Fruit fly (Drosophila melanogaster) whole organism, prepupa: ENCODE measurements around the gene ovm.
A peak's percentile ranks its signal among the peaks of the same experiment; 100 is the strongest.

ENCODE experiments used
- Blimp-1 ChIP-seq: fragments of 200-800 bp; sonication (Bioruptor generic); optimal IDR thresholded peaks from 3 replicates; lab custom pipeline; 2017; ENCODE audit warnings: missing biosample characterization, missing genetic modification characterization, mild to moderate bottlenecking, moderate library complexity, missing genetic modification reagents
- CG10631 ChIP-seq: fragments of 200-800 bp; sonication (Bioruptor generic); optimal IDR thresholded peaks from 2 replicates; lab custom pipeline; 2016; ENCODE audit warnings: missing biosample characterization, missing genetic modification characterization
- CG11294 ChIP-seq: fragments of 200-800 bp; sonication (Bioruptor generic); IDR thresholded peaks from 2 replicates; pipeline ENCODE4 v1.3.6; 2022; ENCODE audit warnings: missing biosample characterization, missing genetic modification characterization
- CG11762 ChIP-seq: fragments of 200-800 bp; sonication (Bioruptor generic); optimal IDR thresholded peaks from 3 replicates; lab custom pipeline; 2016; ENCODE audit warnings: missing biosample characterization, missing genetic modification characterization; ENCODE audit not compliant: insufficient read depth
- CG11902 ChIP-seq: fragments of 200-800 bp; sonication (Bioruptor generic); optimal IDR thresholded peaks from 3 replicates; lab custom pipeline; 2016; ENCODE audit warnings: missing biosample characterization, missing genetic modification characterization
- CG15336 ChIP-seq: fragments of 200-800 bp; sonication (Bioruptor generic); IDR thresholded peaks from 2 replicates; pipeline ENCODE4 v1.3.6; 2022; ENCODE audit warnings: missing biosample characterization, missing genetic modification characterization
- CG3032 ChIP-seq: fragments of 200-800 bp; optimal IDR thresholded peaks from 2 replicates; lab custom pipeline; 2019; ENCODE audit warnings: missing biosample characterization, mild to moderate bottlenecking, missing genetic modification characterization, moderate library complexity
- CG32006 ChIP-seq: fragments of 200-800 bp; sonication (Bioruptor generic); optimal IDR thresholded peaks from 3 replicates; lab custom pipeline; 2017; ENCODE audit warnings: missing biosample characterization, mild to moderate bottlenecking, missing genetic modification characterization
- CG3919 ChIP-seq: fragments of 200-800 bp; sonication (Bioruptor generic); optimal IDR thresholded peaks from 3 replicates; lab custom pipeline; 2016; ENCODE audit warnings: missing biosample characterization, missing genetic modification characterization
- CG4318 ChIP-seq: fragments of 200-800 bp; sonication (Bioruptor generic); optimal IDR thresholded peaks from 3 replicates; lab custom pipeline; 2017; ENCODE audit warnings: missing biosample characterization, mild to moderate bottlenecking, missing genetic modification characterization
- CG6163 ChIP-seq: fragments of 200-800 bp; sonication (Bioruptor generic); IDR thresholded peaks from 3 replicates; pipeline ENCODE4 v1.3.6; 2022; ENCODE audit warnings: missing biosample characterization, missing genetic modification characterization
- CG6276 ChIP-seq: fragments of 200-800 bp; sonication (Bioruptor generic); optimal IDR thresholded peaks from 2 replicates; lab custom pipeline; 2017; ENCODE audit warnings: missing biosample characterization, mild to moderate bottlenecking, missing genetic modification characterization
- CG6792 ChIP-seq: fragments of 200-800 bp; sonication (Bioruptor generic); optimal IDR thresholded peaks from 3 replicates; lab custom pipeline; 2016; ENCODE audit warnings: missing biosample characterization, missing genetic modification characterization
- CG6808 ChIP-seq: fragments of 200-800 bp; sonication (Bioruptor generic); optimal IDR thresholded peaks from 3 replicates; lab custom pipeline; 2017; ENCODE audit warnings: missing biosample characterization, missing genetic modification characterization, mild to moderate bottlenecking, moderate library complexity, missing genetic modification reagents
- CG6854 ChIP-seq: fragments of 200-800 bp; sonication (Bioruptor generic); optimal IDR thresholded peaks from 2 replicates; lab custom pipeline; 2017; ENCODE audit warnings: missing biosample characterization, mild to moderate bottlenecking, missing genetic modification characterization
- CG8319 ChIP-seq: fragments of 200-800 bp; sonication (Bioruptor generic); optimal IDR thresholded peaks from 3 replicates; lab custom pipeline; 2016; ENCODE audit warnings: missing biosample characterization, missing genetic modification characterization
- Eip75B ChIP-seq: fragments of 200-800 bp; sonication (Bioruptor generic); optimal IDR thresholded peaks from 3 replicates; lab custom pipeline; 2016; ENCODE audit warnings: missing biosample characterization, missing genetic modification characterization
- Eip78C ChIP-seq: fragments of 200-800 bp; sonication (Bioruptor generic); peaks from one replicate; lab custom pipeline; 2016; ENCODE audit warnings: missing biosample characterization, missing genetic modification characterization
- Eip93F ChIP-seq: fragments of 200-800 bp; sonication (Bioruptor generic); optimal IDR thresholded peaks from 2 replicates; lab custom pipeline; 2016; ENCODE audit warnings: missing biosample characterization, mild to moderate bottlenecking, missing genetic modification characterization
- Ets96B ChIP-seq: fragments of 200-800 bp; optimal IDR thresholded peaks from 2 replicates; lab custom pipeline; 2019; ENCODE audit warnings: missing biosample characterization, mild to moderate bottlenecking, missing genetic modification characterization, moderate library complexity
- Gug ChIP-seq: fragments of 200-800 bp; sonication (Bioruptor generic); IDR thresholded peaks from 2 replicates; pipeline ENCODE4 v1.3.6; 2022; ENCODE audit warnings: missing biosample characterization, missing genetic modification characterization
- Hr38 ChIP-seq: sonication (Bioruptor generic); optimal IDR thresholded peaks from 2 replicates; lab custom pipeline; 2016; ENCODE audit warnings: missing biosample characterization, missing genetic modification characterization
- Hr39 ChIP-seq: fragments of 200-800 bp; sonication (Bioruptor generic); optimal IDR thresholded peaks from 2 replicates; lab custom pipeline; 2016; ENCODE audit warnings: missing biosample characterization, missing genetic modification characterization
- Lpt ChIP-seq: fragments of 200-800 bp; sonication (Bioruptor generic); optimal IDR thresholded peaks from 3 replicates; lab custom pipeline; 2016; ENCODE audit warnings: missing biosample characterization, missing genetic modification characterization
- Sox15 ChIP-seq: fragments of 200-800 bp; sonication (Bioruptor generic); optimal IDR thresholded peaks from 3 replicates; lab custom pipeline; 2016; ENCODE audit warnings: missing biosample characterization, missing genetic modification characterization
- acj6 ChIP-seq: fragments of 200-800 bp; sonication (Bioruptor generic); optimal IDR thresholded peaks from 3 replicates; lab custom pipeline; 2016; ENCODE audit warnings: missing biosample characterization, missing genetic modification characterization
- cyc ChIP-seq: fragments of 200-800 bp; sonication (Bioruptor generic); optimal IDR thresholded peaks from 3 replicates; lab custom pipeline; 2016; ENCODE audit warnings: missing biosample characterization, missing genetic modification characterization
- esn ChIP-seq: fragments of 200-800 bp; sonication (Bioruptor generic); optimal IDR thresholded peaks from 2 replicates; lab custom pipeline; 2016; ENCODE audit warnings: missing biosample characterization, mild to moderate bottlenecking, missing genetic modification characterization, moderate library complexity
- fkh ChIP-seq: fragments of 200-800 bp; sonication (Bioruptor generic); optimal IDR thresholded peaks from 3 replicates; lab custom pipeline; 2017; ENCODE audit warnings: missing biosample characterization, mild to moderate bottlenecking, missing genetic modification characterization, moderate library complexity
- lz ChIP-seq: fragments of 200-800 bp; sonication (Bioruptor generic); optimal IDR thresholded peaks from 3 replicates; lab custom pipeline; 2016; ENCODE audit warnings: missing biosample characterization, missing genetic modification characterization
- net ChIP-seq: fragments of 200-800 bp; sonication (Bioruptor generic); optimal IDR thresholded peaks from 3 replicates; lab custom pipeline; 2016; ENCODE audit warnings: missing biosample characterization, missing genetic modification characterization
- pdm3 ChIP-seq: fragments of 200-800 bp; sonication (Bioruptor generic); optimal IDR thresholded peaks from 3 replicates; lab custom pipeline; 2016; ENCODE audit warnings: missing biosample characterization, missing genetic modification characterization
- salr ChIP-seq, 2 experiments: fragments of 200-800 bp; sonication (Bioruptor generic); optimal IDR thresholded peaks; 3 replicates each; lab custom pipeline; 2016 to 2018; ENCODE audit warnings: missing biosample characterization in 2 of 2, missing genetic modification characterization in 2 of 2, mild to moderate bottlenecking in 1 of 2
- ss ChIP-seq, 2 experiments: fragments of 200-800 bp; sonication (Bioruptor generic); optimal IDR thresholded peaks; 2 replicates in 1 of 2; 3 replicates in 1 of 2; lab custom pipeline; 2017 to 2018; ENCODE audit warnings: mild to moderate bottlenecking in 2 of 2, missing biosample characterization in 2 of 2, missing genetic modification characterization in 2 of 2, moderate library complexity in 1 of 2
- svp ChIP-seq: fragments of 200-800 bp; sonication (Bioruptor generic); peaks from one replicate; lab custom pipeline; 2016; ENCODE audit warnings: missing biosample characterization, missing genetic modification characterization
- topi ChIP-seq: fragments of 200-800 bp; sonication (Bioruptor generic); optimal IDR thresholded peaks from 3 replicates; lab custom pipeline; 2016; ENCODE audit warnings: missing biosample characterization, missing genetic modification characterization
- vri ChIP-seq: fragments of 200-800 bp; sonication (Bioruptor generic); optimal IDR thresholded peaks from 3 replicates; lab custom pipeline; 2016; ENCODE audit warnings: missing biosample characterization, mild to moderate bottlenecking, missing genetic modification characterization

The ovm gene

dm6 chr2L:140849-141248, at the start of gene ovm, which contains the start of gene CG31975:
Gene ovm, minus strand, starts transcription at chr2L:140992.
Gene CG31975, minus strand, starts transcription at chr2L:140992.
- no peak for TF ChIP-seq fkh (GFP tag; lab: Kevin White, UChicago)
- no peak for TF ChIP-seq Gug
- no peak for TF ChIP-seq CG32006 (GFP tag; lab: Kevin White, UChicago)
- TF ChIP-seq svp = peak; percentile 70
- no peak for TF ChIP-seq topi (GFP tag; lab: Kevin White, UChicago)
- no peak for TF ChIP-seq cyc (GFP tag; lab: Kevin White, UChicago)
- TF ChIP-seq Ets96B = no peak

DNA sequence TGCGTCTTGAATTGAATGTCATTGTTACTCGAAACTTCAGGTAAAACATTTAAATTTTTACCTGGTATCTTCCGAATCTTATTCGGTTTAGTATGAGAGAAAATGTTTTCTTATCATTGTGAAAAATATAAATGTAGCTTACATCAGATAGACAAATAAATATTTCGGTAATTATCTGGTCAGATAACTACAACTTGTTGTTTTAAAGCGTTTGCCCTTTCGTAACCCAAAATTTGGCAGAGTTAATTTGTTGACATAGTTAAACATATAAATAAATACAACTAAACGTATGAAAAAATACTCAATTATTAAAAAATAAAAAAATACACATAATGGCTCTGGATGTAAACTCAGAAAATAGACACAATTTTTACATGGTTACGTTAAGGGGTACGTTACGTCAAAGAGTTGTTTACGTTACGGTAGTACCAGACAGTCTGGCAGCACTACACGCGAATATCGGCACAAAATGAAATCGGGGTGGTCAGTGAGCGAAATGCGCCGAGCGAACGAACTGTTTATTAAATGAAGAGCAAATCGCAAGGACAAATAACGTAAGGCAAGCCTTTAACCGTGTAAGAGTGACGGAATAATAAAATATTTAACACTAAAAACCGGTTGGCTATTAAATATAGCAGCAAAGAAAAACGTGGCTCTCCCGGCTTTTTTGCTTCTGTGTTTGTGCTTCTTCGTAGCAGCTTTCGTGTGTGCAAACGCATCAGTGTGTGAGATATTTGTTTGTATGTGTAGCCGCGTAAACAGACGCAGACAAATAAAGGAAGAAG, 41.8 kb upstream of the ovm start:
- TF ChIP-seq CG32006 (GFP tag; lab: Kevin White, UChicago) (no peak), CG15336 (GFP tag; lab: Robert Waterston, UW) (peak; percentile 29; the same call in 1 of the 2 replicates), CG6276 (no peak), CG6854 (GFP tag; lab: Kevin White, UChicago) (peak; percentile 25), Eip93F (GFP tag; lab: Kevin White, UChicago) (peak; percentile 55), esn (GFP tag; lab: Kevin White, UChicago) (peak; percentile 5)

DNA sequence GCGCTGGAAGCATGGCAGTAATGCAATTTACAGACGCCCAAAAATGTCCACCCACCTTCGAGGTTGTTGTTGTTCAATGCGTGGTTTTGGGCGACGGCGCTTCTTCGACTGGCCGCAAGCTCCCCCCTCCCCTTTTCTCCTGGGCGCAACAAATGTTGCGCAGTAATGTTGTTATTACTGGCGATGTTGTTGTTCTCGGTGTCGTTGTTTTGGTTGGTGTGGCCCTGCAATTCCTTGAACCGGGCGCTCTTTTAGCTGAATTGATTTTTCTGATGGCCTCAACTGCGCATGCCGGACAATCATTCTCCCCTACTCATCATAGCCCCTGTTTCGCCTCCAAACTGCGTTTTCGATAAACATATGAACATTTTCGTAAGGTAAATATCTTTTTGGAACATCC, 40.2 kb upstream of the ovm start:
- TF ChIP-seq Sox15 (GFP tag; lab: Kevin White, UChicago) = no peak

DNA sequence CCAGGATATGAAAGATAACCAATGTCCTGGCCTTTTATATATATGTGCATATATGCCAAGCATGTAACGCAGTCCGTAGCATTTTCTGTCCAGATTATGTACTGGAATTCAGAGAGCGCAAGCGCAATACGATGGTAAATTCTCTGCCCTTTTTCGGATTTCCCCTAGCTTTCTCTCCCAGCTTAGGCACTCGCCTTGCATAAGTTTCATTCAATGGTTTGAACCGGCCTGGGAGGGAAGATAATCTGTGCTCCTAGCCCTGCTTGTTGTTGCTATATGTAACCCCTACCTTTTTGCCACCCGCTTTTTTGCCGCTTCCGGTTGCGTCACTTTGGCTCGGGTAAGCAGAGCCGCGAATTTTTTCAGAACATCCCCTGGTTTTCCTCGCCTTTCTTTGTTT, 38.3 kb upstream of the ovm start:
- TF ChIP-seq CG6808 (GFP tag; lab: Kevin White, UChicago) = no peak
- no peak for TF ChIP-seq Gug
- TF ChIP-seq CG3919 (GFP tag; lab: Kevin White, UChicago) = no peak
- no peak for TF ChIP-seq CG6163
- no peak for TF ChIP-seq Blimp-1 (GFP tag; lab: Kevin White, UChicago)
- TF ChIP-seq esn (GFP tag; lab: Kevin White, UChicago) = no peak
- TF ChIP-seq Eip78C (GFP tag; lab: Kevin White, UChicago) = no peak
- TF ChIP-seq CG6792 (GFP tag; lab: Kevin White, UChicago) = no peak
- no peak for TF ChIP-seq salr (GFP tag; optimal IDR thresholded peaks at IDR 0.05; lab: Kevin White, UChicago)
- no peak for TF ChIP-seq cyc (GFP tag; lab: Kevin White, UChicago)

DNA sequence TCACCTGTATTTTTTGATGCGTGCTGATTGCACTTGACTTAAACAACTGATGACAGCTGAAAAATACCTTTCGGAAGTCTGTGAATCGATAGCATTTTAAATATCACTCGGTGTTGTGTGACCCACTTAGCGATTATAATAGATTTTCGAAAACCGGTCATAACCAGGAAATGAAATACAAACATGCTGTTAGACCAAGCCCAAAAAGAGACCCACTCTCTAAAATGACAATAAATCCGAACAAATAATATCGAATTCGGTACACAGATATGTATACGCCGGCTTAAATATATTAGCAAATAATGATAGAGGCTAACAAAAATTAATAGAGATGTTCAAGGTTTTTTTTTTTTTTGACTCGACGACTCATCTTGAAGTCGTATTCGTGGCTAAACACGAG, 34.9 kb upstream of the ovm start:
- no peak for TF ChIP-seq Eip75B (GFP tag; lab: Kevin White, UChicago)
- TF ChIP-seq fkh (GFP tag; lab: Kevin White, UChicago) = peak; percentile 49

DNA sequence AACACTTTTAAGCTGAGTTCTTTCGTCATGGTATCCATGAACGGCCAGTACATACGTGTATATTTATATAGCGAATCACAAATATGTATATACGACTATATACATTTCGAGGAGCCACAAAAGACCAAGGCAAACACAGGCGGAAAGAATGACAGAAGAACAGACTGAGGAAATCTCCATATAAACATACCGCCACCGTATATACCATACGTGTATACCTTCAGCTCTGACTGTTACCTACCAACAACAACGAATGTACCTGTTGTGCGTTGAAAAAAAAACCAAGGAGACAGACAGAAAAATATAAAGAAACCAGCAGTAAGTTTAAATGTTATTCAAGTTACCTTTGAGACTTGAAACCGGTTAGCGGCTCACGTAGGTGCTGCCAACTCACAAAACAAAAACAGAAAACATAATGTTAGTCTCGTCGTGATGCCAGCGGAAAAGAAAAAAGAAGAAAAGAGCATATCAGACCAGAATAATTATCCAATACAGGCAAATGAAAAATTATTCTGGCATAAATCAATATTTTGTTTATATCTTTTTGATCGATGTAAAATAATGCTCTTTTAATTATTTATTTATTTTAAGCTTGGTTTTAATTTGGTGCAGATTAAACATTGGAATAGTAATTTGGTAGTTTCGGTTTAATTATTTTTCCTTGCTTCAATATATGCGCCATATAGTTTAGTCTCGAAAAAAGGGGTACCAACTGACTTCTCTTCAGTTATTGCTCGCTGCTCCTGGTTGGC, 30.9 kb upstream of the ovm start:
- TF ChIP-seq acj6 = peak; percentile 70
- TF ChIP-seq Eip75B (GFP tag; lab: Kevin White, UChicago) = peak; percentile 61
- TF ChIP-seq salr (GFP tag; optimal IDR thresholded peaks at IDR 0.05; lab: Kevin White, UChicago) = peak in 1 of 2 experiments; percentile 76
- peak; percentile 45 for TF ChIP-seq lz (GFP tag; lab: Kevin White, UChicago)
- no peak for TF ChIP-seq Hr38
- TF ChIP-seq CG3032 (tag; lab: Kevin White, UChicago) = no peak
- peak; percentile 46 for TF ChIP-seq Hr39 (GFP tag; lab: Kevin White, UChicago)
- peak; percentile 73 for TF ChIP-seq CG4318 (GFP tag; lab: Kevin White, UChicago)
- TF ChIP-seq CG6808 (GFP tag; lab: Kevin White, UChicago) = peak; percentile 70
- peak; percentile 51 for TF ChIP-seq CG6276
- TF ChIP-seq ss (GFP tag; optimal IDR thresholded peaks at IDR 0.05; lab: Kevin White, UChicago) = peak; percentile 74 to 76
- TF ChIP-seq CG11762 (GFP tag; lab: Kevin White, UChicago) = peak; percentile 23
- peak; percentile 37 for TF ChIP-seq Ets96B
- TF ChIP-seq CG6854 (GFP tag; lab: Kevin White, UChicago) = peak; percentile 2
- TF ChIP-seq CG10631 = peak; percentile 51
- TF ChIP-seq Eip78C (GFP tag; lab: Kevin White, UChicago) = peak; percentile 84
- peak; percentile 46 for TF ChIP-seq cyc (GFP tag; lab: Kevin White, UChicago)
- no peak for TF ChIP-seq svp
- TF ChIP-seq vri (GFP tag; lab: Kevin White, UChicago) = peak; percentile 32
- TF ChIP-seq CG8319 (GFP tag; lab: Kevin White, UChicago) = no peak
- peak; percentile 26 for TF ChIP-seq CG11902 (GFP tag; lab: Kevin White, UChicago)
- TF ChIP-seq CG11294 (GFP tag; lab: Robert Waterston, UW) = no peak
- TF ChIP-seq pdm3 (GFP tag; lab: Kevin White, UChicago) = peak; percentile 75
- TF ChIP-seq topi (GFP tag; lab: Kevin White, UChicago) = peak; percentile 13
- TF ChIP-seq net = peak; percentile 59
- peak; percentile 77 for TF ChIP-seq Lpt (GFP tag; lab: Kevin White, UChicago)
